Worm (Caenorhabditis elegans) whole organism, L4/young adult: ENCODE data around the gene T11G6.4.

Experiments used
- W03F9.2 ChIP-seq: fragments of 150-350 bp; optimal IDR thresholded peaks from 2 replicates; lab custom pipeline; 2014; ENCODE audit warnings: missing biosample characterization, missing genetic modification characterization
- dao-5 ChIP-seq: sonication (generic microtip); optimal IDR thresholded peaks from 2 replicates; lab custom pipeline; 2016; ENCODE audit warnings: missing genotype, missing genetic modification characterization, moderate library complexity, missing compliant biosample characterization
- him-1 ChIP-seq: sonication (generic microtip); optimal IDR thresholded peaks from 2 replicates; lab custom pipeline; 2016; ENCODE audit warnings: missing genotype, missing genetic modification reagents, missing genetic modification characterization, missing compliant biosample characterization

The T11G6.4 gene

ce11 chrIV:10851833-10852232 is at the start of gene T11G6.4:
T11G6.4 (minus strand) TSS chrIV:10851933.
- TF ChIP-seq dao-5 (tag; lab: Kevin White, UChicago): no peak
- no peak for TF ChIP-seq him-1
- no peak for TF ChIP-seq W03F9.2 (tag; lab: Kevin White, UChicago)

DNA sequence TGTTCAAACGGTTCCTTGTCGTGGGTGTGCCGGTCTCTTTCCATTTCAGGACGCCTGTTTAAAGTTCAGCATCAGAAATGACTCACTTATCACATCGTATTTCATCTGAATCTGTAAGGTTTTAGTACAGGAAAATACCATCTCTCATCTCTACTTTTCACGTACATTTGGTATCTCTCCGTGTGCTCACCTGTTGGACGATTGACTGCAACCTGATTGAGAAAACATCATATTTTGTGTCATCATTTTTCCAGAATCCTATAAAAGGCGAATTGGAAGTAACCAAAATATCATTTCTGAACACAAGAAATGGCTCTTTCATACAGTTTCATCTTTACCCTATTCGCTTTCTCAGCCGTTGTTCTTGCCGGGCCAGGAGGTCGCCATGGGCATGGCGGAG is 48.4 kb upstream of the T11G6.4 start, which contains the start of gene srlf-30:
Gene srlf-30 (plus strand): TSS at position 301 of the 400 bp plus-strand sequence.
- no peak for TF ChIP-seq dao-5 (tag; lab: Kevin White, UChicago)
- no peak for TF ChIP-seq him-1
- no peak for TF ChIP-seq W03F9.2 (tag; lab: Kevin White, UChicago)

ce11 chrIV:10899091-10899490 is 47.4 kb upstream of the T11G6.4 start, which contains the start of the genes F13E9.9 and F13E9.19:
F13E9.9 (minus strand) TSS chrIV:10899191.
F13E9.19 (plus strand) TSS chrIV:10899406.
- TF ChIP-seq W03F9.2 (tag; lab: Kevin White, UChicago) (no peak), him-1 (no peak), dao-5 (tag; lab: Kevin White, UChicago) (no peak)

DNA sequence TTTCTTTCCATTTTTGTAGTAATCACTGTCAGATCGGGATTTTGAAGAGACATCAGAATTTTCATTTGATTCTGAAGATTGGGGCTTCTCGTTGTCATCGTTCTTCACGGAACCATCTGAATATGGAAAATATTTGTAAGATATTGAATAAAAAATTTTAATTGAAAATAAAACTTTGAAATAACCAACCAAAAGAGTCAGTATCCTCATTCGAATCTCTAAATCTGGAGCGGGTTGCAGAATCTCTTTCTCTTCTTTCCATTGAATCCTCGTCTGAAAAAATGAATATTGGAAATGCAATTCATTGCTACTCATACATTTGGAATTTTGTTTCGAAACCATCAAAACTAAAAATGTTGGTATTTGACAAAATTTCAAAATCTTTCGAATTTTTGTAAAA is 46.4 kb upstream of the T11G6.4 start:
- no peak for TF ChIP-seq W03F9.2 (tag; lab: Kevin White, UChicago)
- no peak for TF ChIP-seq him-1
- no peak for TF ChIP-seq dao-5 (tag; lab: Kevin White, UChicago)

DNA sequence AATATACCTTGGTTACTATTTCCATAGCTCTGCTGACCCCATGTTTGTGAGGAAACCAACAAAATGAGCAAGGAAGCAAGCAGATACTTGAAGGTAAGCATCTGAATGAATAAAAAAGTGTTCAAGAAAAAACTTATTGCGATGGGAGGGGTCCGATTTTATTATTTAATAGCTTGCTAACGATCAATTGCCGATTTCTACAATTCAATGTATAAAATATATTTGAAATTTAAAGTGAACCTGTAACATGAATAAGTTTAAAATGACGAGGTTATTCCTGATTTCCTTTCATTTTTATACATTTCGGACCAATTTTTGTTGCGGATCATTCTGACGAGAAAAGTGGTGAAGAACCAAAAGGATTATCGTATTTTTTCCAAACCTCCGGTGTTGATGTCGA is 44.8 kb upstream of the T11G6.4 start, which contains the start of gene srlf-13:
Gene srlf-13 (minus strand): TSS at position 101 of the 400 bp plus-strand sequence.
- TF ChIP-seq W03F9.2 (tag; lab: Kevin White, UChicago) (no peak), him-1 (no peak), dao-5 (tag; lab: Kevin White, UChicago) (no peak)

DNA sequence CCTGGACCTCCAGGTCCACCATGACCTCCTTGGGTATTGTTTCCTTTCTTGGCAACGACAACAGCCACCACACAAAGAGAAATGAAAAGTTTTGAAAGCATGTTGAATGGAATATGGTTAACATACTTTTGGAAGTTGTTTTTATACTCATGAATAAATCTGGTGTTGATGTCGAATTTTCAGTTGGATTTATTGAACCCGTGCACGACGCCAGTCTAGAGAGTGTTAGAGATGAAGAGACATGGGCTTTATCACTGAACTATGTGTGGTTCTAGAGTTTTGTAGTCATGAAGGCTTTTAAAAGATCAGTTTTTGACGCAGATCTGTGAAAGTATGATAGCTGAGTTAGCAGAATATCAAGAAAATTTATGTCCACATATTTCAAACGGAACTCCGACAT is 42.5 kb upstream of the T11G6.4 start, which contains the start of gene srlf-14:
Gene srlf-14 (minus strand): TSS at position 101 of the 400 bp plus-strand sequence.
- TF ChIP-seq W03F9.2 (tag; lab: Kevin White, UChicago): no peak
- no peak for TF ChIP-seq him-1
- no peak for TF ChIP-seq dao-5 (tag; lab: Kevin White, UChicago)

DNA sequence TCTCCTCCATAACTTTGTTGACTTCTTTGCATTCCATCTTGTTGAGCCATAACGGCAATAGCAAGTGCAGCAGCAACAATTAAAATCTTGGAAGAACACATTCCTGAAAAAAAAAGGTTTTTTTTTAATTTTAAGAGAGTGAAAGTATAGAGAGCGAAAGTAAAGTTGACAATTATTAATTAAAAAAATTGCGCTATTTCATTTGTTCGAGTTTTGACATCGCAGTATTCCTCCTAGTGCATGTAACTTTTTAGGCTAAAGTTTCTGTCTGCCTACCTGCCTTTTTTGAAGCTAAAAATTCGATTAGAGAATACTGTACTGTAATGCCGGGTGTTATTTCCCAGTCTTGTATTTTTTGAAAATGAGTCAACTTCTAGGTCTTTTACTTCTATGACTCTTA is 40.3 kb upstream of the T11G6.4 start, which contains the start of gene srlf-12:
Gene srlf-12 (minus strand): TSS at position 101 of the 400 bp plus-strand sequence.
- TF ChIP-seq W03F9.2 (tag; lab: Kevin White, UChicago): no peak
- no peak for TF ChIP-seq dao-5 (tag; lab: Kevin White, UChicago)
- no peak for TF ChIP-seq him-1

DNA sequence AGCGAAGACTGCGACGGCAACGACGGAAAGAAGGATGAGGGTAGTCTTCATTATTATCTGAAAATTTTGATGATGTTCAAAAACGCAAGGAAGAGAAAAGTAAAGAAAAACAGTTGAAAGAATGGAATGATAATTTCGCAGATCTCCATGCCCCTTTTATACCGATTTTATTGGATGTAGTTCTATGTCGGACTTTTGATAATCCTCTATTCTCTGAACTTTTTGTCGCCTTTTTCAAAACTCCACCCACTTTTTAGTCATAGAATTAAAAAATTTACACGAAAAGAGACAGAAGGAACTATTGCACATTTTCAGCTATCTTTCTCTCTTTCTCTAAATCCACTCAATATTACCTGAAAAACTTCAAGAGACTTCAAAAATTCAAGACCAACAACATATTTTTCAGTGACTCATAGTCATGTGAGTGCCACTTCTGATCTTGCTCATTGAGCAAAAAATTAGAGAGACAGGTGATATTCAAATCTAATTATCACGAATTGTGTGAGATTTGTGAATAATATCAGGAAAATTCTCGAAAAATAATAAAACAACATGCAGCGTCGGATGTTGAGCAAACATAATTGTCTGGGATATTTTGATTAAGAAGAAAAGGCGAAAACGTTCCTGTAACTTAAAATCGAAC is 38.2 kb upstream of the T11G6.4 start, which contains the start of gene F13E9.15:
Gene F13E9.15 (minus strand): TSS at position 51 of the 643 bp plus-strand sequence.
- no peak for TF ChIP-seq W03F9.2 (tag; lab: Kevin White, UChicago)
- no peak for TF ChIP-seq dao-5 (tag; lab: Kevin White, UChicago)
- no peak for TF ChIP-seq him-1

- TF ChIP-seq dao-5 (tag; lab: Kevin White, UChicago): no peak
- TF ChIP-seq W03F9.2 (tag; lab: Kevin White, UChicago): no peak
- no peak for TF ChIP-seq him-1
These were observed 35.6 kb upstream of the T11G6.4 start, which contains the start of gene F13E9.16 for ce11 chrIV:10887285-10887684. F13E9.16 (minus strand) TSS chrIV:10887385.

DNA sequence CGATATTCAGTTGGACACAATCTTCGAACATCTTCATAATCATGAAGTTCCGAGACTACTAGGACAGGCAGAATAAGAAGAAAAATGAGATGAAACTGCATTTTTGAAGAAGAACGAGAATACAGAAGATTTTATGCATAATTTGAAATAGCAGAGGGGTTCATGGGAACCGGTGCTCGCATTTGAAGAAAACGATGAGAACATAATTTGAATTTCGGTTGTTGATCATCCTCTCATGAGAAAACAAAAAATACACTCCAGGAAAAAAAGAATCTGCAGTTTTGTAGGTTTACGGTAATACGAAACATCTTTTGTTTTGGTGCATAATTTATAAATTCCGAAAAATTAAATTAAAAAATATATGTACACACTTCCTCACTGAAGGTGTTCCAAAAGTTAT is 34.2 kb upstream of the T11G6.4 start, which contains the start of gene srlf-11:
Gene srlf-11 (minus strand): TSS at position 101 of the 400 bp plus-strand sequence.
- no peak for TF ChIP-seq him-1
- TF ChIP-seq dao-5 (tag; lab: Kevin White, UChicago): no peak
- no peak for TF ChIP-seq W03F9.2 (tag; lab: Kevin White, UChicago)

- TF ChIP-seq dao-5 (tag; lab: Kevin White, UChicago): no peak
- no peak for TF ChIP-seq W03F9.2 (tag; lab: Kevin White, UChicago)
- TF ChIP-seq him-1: no peak
These were observed 32.5 kb upstream of the T11G6.4 start, which contains the start of gene F13E9.5 for ce11 chrIV:10884263-10884662. F13E9.5 (minus strand) TSS chrIV:10884363.

- TF ChIP-seq W03F9.2 (tag; lab: Kevin White, UChicago) (no peak), dao-5 (tag; lab: Kevin White, UChicago) (no peak), him-1 (no peak)
These were observed 29.5 kb upstream of the T11G6.4 start, which contains the start of gene F13E9.13 for ce11 chrIV:10881230-10881629. F13E9.13 (plus strand) TSS chrIV:10881546.

- no peak for TF ChIP-seq W03F9.2 (tag; lab: Kevin White, UChicago)
- no peak for TF ChIP-seq dao-5 (tag; lab: Kevin White, UChicago)
- no peak for TF ChIP-seq him-1
These were observed 28.5 kb upstream of the T11G6.4 start, which contains the start of gene fipr-15 for ce11 chrIV:10880264-10880663. fipr-15 (plus strand) TSS chrIV:10880564.

- no peak for TF ChIP-seq W03F9.2 (tag; lab: Kevin White, UChicago)
These were observed 27.8 kb upstream of the T11G6.4 start, which contains the start of gene sdz-13 for ce11 chrIV:10879542-10879941. sdz-13 (minus strand) TSS chrIV:10879642.
